Worm (Caenorhabditis elegans) whole organism, L1 larva: ENCODE measurements around the gene lpr-3.

Experiments
- C04F5.9 ChIP-seq: sonication (generic microtip); optimal IDR thresholded peaks from 2 replicates; lab custom pipeline; 2016; ENCODE audit warnings: missing genetic modification characterization, missing compliant biosample characterization
- C16A3.4 ChIP-seq: fragments of 150-350 bp; optimal IDR thresholded peaks from 2 replicates; lab custom pipeline; 2014; ENCODE audit warnings: missing biosample characterization, missing genetic modification characterization
- C34B4.2 ChIP-seq: sonication (generic microtip); optimal IDR thresholded peaks from 2 replicates; lab custom pipeline; 2017; ENCODE audit warnings: mild to moderate bottlenecking, missing genetic modification characterization, missing compliant biosample characterization
- aly-2 ChIP-seq: fragments of 150-350 bp; optimal IDR thresholded peaks from 2 replicates; lab custom pipeline; 2014; ENCODE audit warnings: missing biosample characterization, missing genetic modification characterization
- blmp-1 ChIP-seq: fragments of 150-350 bp; optimal IDR thresholded peaks from 2 replicates; lab custom pipeline; 2014; ENCODE audit warnings: missing biosample characterization, missing genetic modification characterization
- ceh-8 ChIP-seq: fragments of 200-800 bp; sonication (Bioruptor generic); optimal IDR thresholded peaks from 2 replicates; lab custom pipeline; 2018; ENCODE audit warnings: mild to moderate bottlenecking, missing genetic modification characterization, moderate library complexity, missing compliant biosample characterization
- ceh-82 ChIP-seq, 3 experiments: fragments of 150-350 bp in 1 of 3; sonication (generic microtip) in 2 of 3; optimal IDR thresholded peaks; 2 replicates each; lab custom pipeline; 2014 to 2017; ENCODE audit warnings: missing biosample characterization in 3 of 3, missing genetic modification characterization in 3 of 3
- efl-1 ChIP-seq, 4 experiments: fragments of 150-350 bp; optimal IDR thresholded peaks in 3 of 4; peaks in 1 of 4; 1 replicate in 1 of 4; 2 replicates in 3 of 4; lab custom pipeline; 2014; ENCODE audit warnings: missing biosample characterization in 2 of 4, missing genetic modification characterization in 2 of 4, missing genetic modification reagents in 2 of 4
- efl-3 ChIP-seq: fragments of 200-800 bp; sonication (Bioruptor generic); optimal IDR thresholded peaks from 2 replicates; lab custom pipeline; 2018; ENCODE audit warnings: mild to moderate bottlenecking, missing genetic modification characterization, missing compliant biosample characterization
- egl-13 ChIP-seq: sonication (generic microtip); optimal IDR thresholded peaks from 2 replicates; lab custom pipeline; 2016; ENCODE audit warnings: missing genotype, missing genetic modification reagents, missing genetic modification characterization, missing compliant biosample characterization
- elt-2 ChIP-seq: sonication (generic microtip); optimal IDR thresholded peaks from 2 replicates; lab custom pipeline; 2016; ENCODE audit warnings: missing genetic modification characterization, mild to moderate bottlenecking, inconsistent platforms, missing compliant biosample characterization, missing genetic modification reagents
- fkh-4 ChIP-seq: sonication (generic microtip); optimal IDR thresholded peaks from 2 replicates; lab custom pipeline; 2016; ENCODE audit warnings: missing compliant biosample characterization, missing genetic modification characterization, borderline replicate concordance
- fkh-8 ChIP-seq: sonication (generic microtip); optimal IDR thresholded peaks from 2 replicates; lab custom pipeline; 2016; ENCODE audit warnings: mild to moderate bottlenecking, missing genetic modification characterization, missing compliant biosample characterization
- isw-1 ChIP-seq: fragments of 200-800 bp; sonication (Bioruptor generic); IDR thresholded peaks from 2 replicates; pipeline ENCODE4 v1.3.6; 2022; ENCODE audit warnings: missing genetic modification characterization, missing compliant biosample characterization
- lin-14 ChIP-seq: fragments of 200-800 bp; sonication (Bioruptor generic); optimal IDR thresholded peaks from 2 replicates; lab custom pipeline; 2018; ENCODE audit warnings: mild to moderate bottlenecking, missing genetic modification characterization, moderate library complexity, missing compliant biosample characterization
- lin-35 ChIP-seq, 2 experiments: fragments of 150-350 bp; optimal IDR thresholded peaks; 2 replicates each; lab custom pipeline; 2014; ENCODE audit warnings: missing biosample characterization in 2 of 2, missing genetic modification characterization in 2 of 2, missing genetic modification reagents in 2 of 2
- mab-9 ChIP-seq: fragments of 200-800 bp; sonication (Bioruptor generic); IDR thresholded peaks from 2 replicates; pipeline ENCODE4 v1.3.6; 2022; ENCODE audit warnings: missing genetic modification reagents, missing genetic modification characterization, missing compliant biosample characterization
- mep-1 ChIP-seq: fragments of 150-350 bp; optimal IDR thresholded peaks from 2 replicates; lab custom pipeline; 2014; ENCODE audit warnings: missing biosample characterization, missing genetic modification characterization
- nhr-11 ChIP-seq: fragments of 150-350 bp; optimal IDR thresholded peaks from 2 replicates; lab custom pipeline; 2014; ENCODE audit warnings: missing biosample characterization, missing genetic modification characterization
- nhr-12 ChIP-seq: sonication (generic microtip); optimal IDR thresholded peaks from 2 replicates; lab custom pipeline; 2017; ENCODE audit warnings: missing biosample characterization, missing genetic modification characterization
- nhr-20 ChIP-seq: sonication (generic microtip); optimal IDR thresholded peaks from 2 replicates; lab custom pipeline; 2016; ENCODE audit warnings: mild to moderate bottlenecking, missing genetic modification characterization, missing compliant biosample characterization
- nhr-77 ChIP-seq: fragments of 150-350 bp; optimal IDR thresholded peaks from 2 replicates; lab custom pipeline; 2014; ENCODE audit warnings: missing biosample characterization, missing genetic modification characterization
- pag-3 ChIP-seq: sonication (generic microtip); optimal IDR thresholded peaks from 2 replicates; lab custom pipeline; 2017; ENCODE audit warnings: missing genetic modification characterization, mild to moderate bottlenecking, missing compliant biosample characterization, antibody characterized with exemption, borderline replicate concordance; ENCODE audit not compliant: insufficient read depth
- pax-3 ChIP-seq: fragments of 200-800 bp; sonication (Bioruptor generic); optimal IDR thresholded peaks from 2 replicates; lab custom pipeline; 2018; ENCODE audit warnings: mild to moderate bottlenecking, missing genetic modification characterization, moderate library complexity, missing compliant biosample characterization
- rnt-1 ChIP-seq: sonication (generic microtip); optimal IDR thresholded peaks from 2 replicates; lab custom pipeline; 2016; ENCODE audit warnings: mild to moderate bottlenecking, missing genetic modification characterization, moderate library complexity, missing compliant biosample characterization
- sup-37 ChIP-seq: fragments of 200-800 bp; sonication (Bioruptor generic); optimal IDR thresholded peaks from 2 replicates; lab custom pipeline; 2018; ENCODE audit warnings: mild to moderate bottlenecking, missing genetic modification characterization, missing compliant biosample characterization
- unc-30 ChIP-seq: sonication (generic microtip); optimal IDR thresholded peaks from 2 replicates; lab custom pipeline; 2017; ENCODE audit warnings: missing biosample characterization, missing genetic modification characterization
- unc-86 ChIP-seq: sonication (generic microtip); optimal IDR thresholded peaks from 2 replicates; lab custom pipeline; 2016; ENCODE audit warnings: missing genetic modification characterization, missing compliant biosample characterization
- ztf-11 ChIP-seq, 2 experiments: sonication (generic microtip); optimal IDR thresholded peaks; 2 replicates each; lab custom pipeline; 2016 to 2017; ENCODE audit warnings: missing genetic modification characterization in 2 of 2, missing biosample characterization in 1 of 2, missing compliant biosample characterization in 1 of 2

The lpr-3 gene

DNA sequence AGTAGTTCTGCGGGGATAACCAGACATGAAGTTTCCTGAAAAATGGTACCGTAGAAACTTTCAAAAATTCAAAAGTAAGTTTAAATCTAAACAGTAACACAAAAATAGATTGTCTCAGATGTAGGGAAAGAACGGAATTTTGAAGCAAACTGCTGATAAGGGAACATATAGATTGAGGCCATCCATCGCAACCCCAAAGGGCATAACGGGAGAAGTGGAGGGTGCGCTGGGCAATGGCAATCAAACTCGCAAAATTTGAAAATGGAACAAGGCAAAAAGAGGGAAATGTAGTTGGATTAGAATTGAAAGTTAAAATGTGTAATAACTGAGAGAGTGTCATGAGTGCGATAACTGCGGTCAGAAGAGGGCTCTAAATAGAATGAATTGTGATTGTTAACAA is 46.0 kb downstream of the lpr-3 start:
- TF ChIP-seq fkh-8 (tag; lab: Kevin White, UChicago) (no peak), aly-2 (tag; lab: Kevin White, UChicago) (no peak), efl-3 (GFP tag; lab: Kevin White, UChicago) (no peak), pag-3 (tag; lab: Kevin White, UChicago) (no peak), nhr-20 (tag; lab: Kevin White, UChicago) (no peak)

DNA sequence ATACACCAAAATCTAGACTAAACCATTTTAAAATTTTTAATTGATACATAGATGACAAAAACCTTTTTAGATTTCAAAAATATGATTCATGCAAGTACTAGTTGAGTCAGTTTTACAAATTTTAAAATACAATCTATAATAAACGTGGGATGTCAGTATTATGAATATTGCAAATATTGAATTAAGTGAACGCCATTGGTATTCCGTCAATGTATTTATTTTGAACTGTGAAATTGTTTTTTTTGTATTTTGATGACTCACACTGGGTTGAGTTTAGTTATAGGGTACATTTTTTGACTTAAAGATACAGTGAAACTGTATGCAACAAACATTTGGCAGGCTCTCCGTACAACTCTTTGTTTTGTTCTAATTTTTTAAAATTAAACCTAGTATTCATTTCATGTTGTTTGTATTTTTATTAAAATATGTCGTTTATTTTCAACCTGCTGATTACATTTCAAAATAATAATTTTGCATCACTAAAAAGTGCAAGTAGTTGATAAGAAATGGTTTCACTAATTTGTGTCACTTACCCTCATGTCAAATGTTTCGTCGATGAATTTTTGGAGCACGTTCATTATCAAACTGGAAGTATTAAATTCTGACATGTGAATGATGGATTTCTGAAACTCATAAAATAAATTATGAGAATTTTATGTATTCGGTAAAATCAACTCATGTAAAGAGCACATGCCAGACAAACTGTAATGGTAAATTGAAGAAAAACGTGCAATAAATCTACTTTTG is 47.9 kb downstream of the lpr-3 start, which contains the start of gene W02H3.1:
W02H3.1 (minus strand) TSS at position 578 of the 747 bp plus-strand sequence.
- TF ChIP-seq ztf-11 (tag; optimal IDR thresholded peaks at IDR 0.05; lab: Kevin White, UChicago) (no peak), isw-1 (GFP tag; lab: Robert Waterston, UW) (no peak), pax-3 (tag; lab: Kevin White, UChicago) (no peak), efl-1 (optimal IDR thresholded peaks at IDR 0.05; lab: Kevin White, UChicago) (no peak), efl-1 (GFP tag; optimal IDR thresholded peaks at IDR 0.05 in 1 of 2; lab: Kevin White, UChicago) (peak in 1 of 2 experiments; percentile 89), rnt-1 (tag; lab: Kevin White, UChicago) (no peak)

DNA sequence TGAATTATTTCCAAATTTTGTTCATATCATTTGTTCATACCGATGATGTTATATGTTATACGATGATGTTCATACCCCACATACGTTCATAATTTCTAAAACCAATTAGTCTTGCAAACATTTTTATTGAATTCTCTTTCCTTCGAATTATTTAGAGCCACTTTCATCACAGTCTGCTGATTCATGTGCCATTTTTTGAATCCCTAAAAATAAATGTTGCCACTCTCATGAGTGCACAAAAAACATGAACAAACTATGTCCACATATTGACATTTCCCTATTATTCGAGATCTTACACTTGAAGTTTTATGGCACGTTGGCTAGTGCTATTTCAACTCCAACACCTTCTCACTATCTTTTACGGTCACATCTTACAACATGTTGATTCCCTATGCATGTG is 49.9 kb downstream of the lpr-3 start, which contains the start of gene clc-17:
clc-17 (plus strand) TSS at position 301 of the 400 bp plus-strand sequence.
- TF ChIP-seq unc-30 (tag; lab: Kevin White, UChicago) = no peak
- no peak for TF ChIP-seq nhr-12 (tag; lab: Kevin White, UChicago)
- no peak for TF ChIP-seq fkh-4 (tag; lab: Kevin White, UChicago)
- TF ChIP-seq egl-13 (tag; lab: Kevin White, UChicago) = no peak
- TF ChIP-seq blmp-1 (tag; lab: Kevin White, UChicago) = no peak
- no peak for TF ChIP-seq nhr-77 (tag; lab: Kevin White, UChicago)
- TF ChIP-seq ceh-8 = no peak
- TF ChIP-seq elt-2 (tag; lab: Kevin White, UChicago) = no peak
- TF ChIP-seq pax-3 (tag; lab: Kevin White, UChicago) = no peak
- no peak for TF ChIP-seq C04F5.9 (tag; lab: Kevin White, UChicago)
- no peak for TF ChIP-seq isw-1 (GFP tag; lab: Robert Waterston, UW)
- TF ChIP-seq ceh-82 (tag; optimal IDR thresholded peaks at IDR 0.05; lab: Kevin White, UChicago) = no peak
- TF ChIP-seq C34B4.2 (tag; lab: Kevin White, UChicago) = no peak
- no peak for TF ChIP-seq C16A3.4
- no peak for TF ChIP-seq mab-9 (GFP tag; lab: Robert Waterston, UW)
- TF ChIP-seq efl-1 (optimal IDR thresholded peaks at IDR 0.05; lab: Kevin White, UChicago) = no peak
- TF ChIP-seq efl-1 (GFP tag; optimal IDR thresholded peaks at IDR 0.05 in 1 of 2; lab: Kevin White, UChicago) = no peak
- no peak for TF ChIP-seq sup-37 (GFP tag; lab: Kevin White, UChicago)
- TF ChIP-seq nhr-11 = no peak
- no peak for TF ChIP-seq unc-86
- TF ChIP-seq lin-35 (GFP tag; optimal IDR thresholded peaks at IDR 0.05; lab: Kevin White, UChicago) = no peak

DNA sequence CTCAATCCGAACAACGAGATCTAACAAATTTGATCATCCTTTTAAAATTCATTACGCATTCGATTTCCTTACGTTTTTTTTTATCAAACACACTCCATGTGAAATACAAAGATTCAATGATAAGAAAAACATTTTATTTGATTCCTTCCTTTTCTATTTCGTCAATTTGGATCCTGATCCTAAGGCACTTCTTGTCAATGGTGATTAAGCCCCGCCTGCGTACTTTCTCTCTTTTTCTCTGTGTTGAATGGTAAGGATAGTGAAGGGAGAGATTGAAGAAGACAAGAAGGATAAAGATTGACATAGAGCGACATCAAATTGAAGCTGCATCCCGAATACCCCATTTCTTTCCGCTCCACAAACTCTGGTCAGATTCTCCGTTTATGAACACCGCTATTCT is 52.0 kb downstream of the lpr-3 start, which contains the start of gene grd-1:
grd-1 (plus strand) TSS at position 241 of the 400 bp plus-strand sequence.
- TF ChIP-seq blmp-1 (tag; lab: Kevin White, UChicago) (peak; percentile 89), mep-1 (no peak), lin-14 (GFP tag; lab: Kevin White, UChicago) (no peak), pag-3 (tag; lab: Kevin White, UChicago) (no peak)
- TF ChIP-seq, all 84 proteins: peak for 1
